Fruit fly (Drosophila melanogaster): ENCODE measurements around the gene tau.
A peak's percentile ranks its signal among the peaks of the same experiment; 100 is the strongest.

Gene tau

dm6 chr3R:27688034-27688433, 31.2 kb upstream of the tau start, which contains the start of gene CG31055:
Gene CG31055 (minus strand): TSS chr3R:27688134.
- TF ChIP-seq cyc (GFP tag; optimal IDR thresholded peaks at IDR 0.05) = no peak
- no peak for TF ChIP-seq CG3032 (tag; optimal IDR thresholded peaks at IDR 0.05)
- no peak for TF ChIP-seq acj6 (GFP tag; optimal IDR thresholded peaks at IDR 0.05)
- peak in 1 of 2 experiments; percentile 69 for TF ChIP-seq ss (GFP tag; optimal IDR thresholded peaks at IDR 0.05)
- no peak for TF ChIP-seq Hr39 (GFP tag; optimal IDR thresholded peaks at IDR 0.05)
- TF ChIP-seq Ets21C (GFP tag; optimal IDR thresholded peaks at IDR 0.05) = no peak

dm6 chr3R:27685539-27686012, 28.8 kb upstream of the tau start, which contains the start of gene CG12880:
Gene CG12880 (plus strand): TSS chr3R:27685962.
- TF ChIP-seq Gug (GFP tag; IDR thresholded peaks at IDR 0.05) = 0 out of 2 replicates have a peak, but pooled peaks have one; percentile 13
- peak; percentile 21 for TF ChIP-seq lz (GFP tag; optimal IDR thresholded peaks at IDR 0.05)
- TF ChIP-seq CG15336 (GFP tag; IDR thresholded peaks at IDR 0.05) = no peak
- TF ChIP-seq Hr39 (GFP tag; optimal IDR thresholded peaks at IDR 0.05) = peak; percentile 30
- peak in 1 of 2 experiments; percentile 73 for TF ChIP-seq salr (GFP tag; optimal IDR thresholded peaks at IDR 0.05)
- TF ChIP-seq Met (GFP tag; optimal IDR thresholded peaks at IDR 0.05) = peak; percentile 51
- 0 out of 3 replicates have a peak, but pooled peaks have one; percentile 10 for TF ChIP-seq CG6163 (GFP tag; IDR thresholded peaks at IDR 0.05)
- TF ChIP-seq CG31627 (GFP tag; optimal IDR thresholded peaks at IDR 0.05) = peak; percentile 17
- TF ChIP-seq CG7368 (GFP tag; optimal IDR thresholded peaks at IDR 0.05) = no peak
- no peak for TF ChIP-seq Eip93F (GFP tag; optimal IDR thresholded peaks at IDR 0.05)
- no peak for TF ChIP-seq CG4318 (GFP tag; optimal IDR thresholded peaks at IDR 0.05)
- TF ChIP-seq CG6808 (GFP tag; optimal IDR thresholded peaks at IDR 0.05) = peak; percentile 61
- no peak for TF ChIP-seq Blimp-1 (GFP tag; optimal IDR thresholded peaks at IDR 0.05)
- no peak for TF ChIP-seq Lpt (GFP tag; optimal IDR thresholded peaks at IDR 0.05)
- TF ChIP-seq topi (GFP tag; optimal IDR thresholded peaks at IDR 0.05) = peak; percentile 49
- peak; percentile 15 for TF ChIP-seq achi (GFP tag; optimal IDR thresholded peaks at IDR 0.05)
- peak; percentile 26 for TF ChIP-seq CG3032 (tag; optimal IDR thresholded peaks at IDR 0.05)
- no peak for TF ChIP-seq CG11294 (GFP tag; IDR thresholded peaks at IDR 0.05)
- peak; percentile 42 for TF ChIP-seq Eip75B (GFP tag; optimal IDR thresholded peaks at IDR 0.05)
- peak in 1 of 2 experiments; percentile 48 for TF ChIP-seq ss (GFP tag; optimal IDR thresholded peaks at IDR 0.05)
- TF ChIP-seq Hr38 (GFP tag; optimal IDR thresholded peaks at IDR 0.05) = no peak
- TF ChIP-seq Eip78C (GFP tag) = peak; percentile 85
- TF ChIP-seq acj6 (GFP tag; optimal IDR thresholded peaks at IDR 0.05) = peak; percentile 40
- TF ChIP-seq svp (GFP tag) = peak; percentile 72
- no peak for TF ChIP-seq net (GFP tag; optimal IDR thresholded peaks at IDR 0.05)
- peak; percentile 28 for TF ChIP-seq Smox (GFP tag; optimal IDR thresholded peaks at IDR 0.05)
- no peak for TF ChIP-seq CG10669 (GFP tag; optimal IDR thresholded peaks at IDR 0.05)
- peak; percentile 39 for TF ChIP-seq spab (GFP tag; optimal IDR thresholded peaks at IDR 0.05)
- TF ChIP-seq cyc (GFP tag; optimal IDR thresholded peaks at IDR 0.05) = peak; percentile 10
- TF ChIP-seq fd59A (GFP tag; optimal IDR thresholded peaks at IDR 0.05) = peak; percentile 30
- TF ChIP-seq CG32006 (GFP tag; optimal IDR thresholded peaks at IDR 0.05) = peak; percentile 69
- TF ChIP-seq CG6792 (GFP tag; optimal IDR thresholded peaks at IDR 0.05) = peak; percentile 28
- TF ChIP-seq esn (GFP tag; optimal IDR thresholded peaks at IDR 0.05) = peak; percentile 67
- TF ChIP-seq CG8119 (GFP tag; IDR thresholded peaks at IDR 0.05) = no peak
- no peak for TF ChIP-seq CG8319 (GFP tag; optimal IDR thresholded peaks at IDR 0.05)
- TF ChIP-seq CG34406 (GFP tag; optimal IDR thresholded peaks at IDR 0.05) = peak; percentile 3
- peak; percentile 51 for TF ChIP-seq pdm3 (GFP tag; optimal IDR thresholded peaks at IDR 0.05)
- no peak for TF ChIP-seq fkh (GFP tag; optimal IDR thresholded peaks at IDR 0.05)
- TF ChIP-seq CG10631 (GFP tag; optimal IDR thresholded peaks at IDR 0.05) = no peak
- peak; percentile 35 for TF ChIP-seq OdsH (GFP tag; optimal IDR thresholded peaks at IDR 0.05)
- TF ChIP-seq Sox14 (GFP tag; optimal IDR thresholded peaks at IDR 0.05) = peak; percentile 26
- TF ChIP-seq CG16779 (tag; optimal IDR thresholded peaks at IDR 0.05) = peak; percentile 13
- TF ChIP-seq Hr4 (GFP tag; optimal IDR thresholded peaks at IDR 0.05) = peak; percentile 22
- TF ChIP-seq dsx (GFP tag; optimal IDR thresholded peaks at IDR 0.05; ENCODE audit: poor library complexity, severe bottlenecking) = no peak
- TF ChIP-seq Ets96B (tag; optimal IDR thresholded peaks at IDR 0.05) = peak; percentile 23
- peak; percentile 5 for TF ChIP-seq Sox102F (GFP tag; optimal IDR thresholded peaks at IDR 0.05)
- TF ChIP-seq CG3919 (GFP tag; optimal IDR thresholded peaks at IDR 0.05) = peak; percentile 41
- peak; percentile 40 for TF ChIP-seq CG6276 (GFP tag; optimal IDR thresholded peaks at IDR 0.05)
